Worm (Caenorhabditis elegans): Measurements from ENCODE around the gene F58E6.11.

Gene F58E6.11

DNA sequence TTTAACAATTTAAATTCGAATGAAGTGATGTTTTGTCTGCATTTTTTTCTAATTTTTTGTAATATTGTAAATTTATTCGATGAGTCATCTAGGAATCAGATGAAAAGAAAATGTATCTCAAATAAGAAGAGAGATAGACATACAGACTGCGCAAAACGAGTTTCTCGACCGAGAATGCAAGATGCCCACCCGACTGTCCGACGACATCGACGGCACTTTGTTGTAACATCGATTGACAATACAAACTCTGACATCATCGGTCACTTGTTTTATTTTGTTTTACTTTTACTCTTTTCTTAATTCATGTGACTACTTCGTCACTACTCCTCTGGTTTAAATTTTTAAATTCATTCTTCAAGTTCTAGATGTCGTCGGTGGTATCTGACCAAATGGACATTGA lies 16.9 kb downstream of the F58E6.11 start, which contains the start of gene sta-2:
sta-2 (plus strand) TSS at position 349 of the 400 bp plus-strand sequence.
- TF ChIP-seq pha-2 (tag; optimal IDR thresholded peaks at IDR 0.05) = no peak
- no peak for TF ChIP-seq fkh-6 (tag; optimal IDR thresholded peaks at IDR 0.05)
- TF ChIP-seq T23F11.4 (GFP tag; optimal IDR thresholded peaks at IDR 0.05) = no peak
- no peak for TF ChIP-seq lim-6 (tag; optimal IDR thresholded peaks at IDR 0.05)
- TF ChIP-seq pat-9 (tag; optimal IDR thresholded peaks at IDR 0.05) = no peak
- TF ChIP-seq C38D4.7 (GFP tag; optimal IDR thresholded peaks at IDR 0.05) = no peak
- no peak for TF ChIP-seq pag-3 (tag; optimal IDR thresholded peaks at IDR 0.05; ENCODE audit: borderline replicate concordance)
- TF ChIP-seq pha-4 (tag; optimal IDR thresholded peaks at IDR 0.05) = no peak
- no peak for TF ChIP-seq ttx-3 (tag; optimal IDR thresholded peaks at IDR 0.05)
- TF ChIP-seq mec-3 (tag; optimal IDR thresholded peaks at IDR 0.05; ENCODE audit: borderline replicate concordance) = no peak
- TF ChIP-seq npax-4 (tag; optimal IDR thresholded peaks at IDR 0.05) = no peak
- TF ChIP-seq ceh-48 (tag; optimal IDR thresholded peaks at IDR 0.05) = no peak
- no peak for TF ChIP-seq ceh-45 (GFP tag; IDR thresholded peaks at IDR 0.05)
- no peak for TF ChIP-seq tbx-2 (tag; optimal IDR thresholded peaks at IDR 0.05)
- no peak for TF ChIP-seq nhr-232 (tag; optimal IDR thresholded peaks at IDR 0.05)
- TF ChIP-seq madf-2 (tag; optimal IDR thresholded peaks at IDR 0.05) = no peak
- no peak for TF ChIP-seq fkh-10 (GFP tag; optimal IDR thresholded peaks at IDR 0.05)
- TF ChIP-seq unc-42 (tag; optimal IDR thresholded peaks at IDR 0.05) = no peak
- no peak for TF ChIP-seq ceh-2 (tag; optimal IDR thresholded peaks at IDR 0.05)

DNA sequence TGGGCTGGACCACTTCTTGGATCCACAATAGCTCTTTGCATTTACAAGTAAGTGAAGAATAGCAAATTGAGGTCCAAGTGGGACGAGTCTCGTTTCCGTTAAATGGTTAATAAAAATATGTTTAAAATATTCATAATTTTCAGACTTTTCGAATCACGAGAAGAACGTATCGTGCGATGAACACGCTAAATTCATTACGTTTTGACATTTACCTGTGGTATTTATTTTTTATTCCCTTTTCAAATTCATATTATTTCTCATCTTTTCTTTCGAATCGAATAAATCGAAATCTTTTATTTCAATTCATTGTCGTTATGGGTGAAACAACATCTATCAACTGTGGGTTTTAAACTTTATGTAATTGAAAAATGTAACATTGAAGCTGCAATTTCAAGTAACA lies 18.4 kb downstream of the F58E6.11 start, which contains the start of gene marc-1:
marc-1 (plus strand) TSS at position 301 of the 400 bp plus-strand sequence.
- TF ChIP-seq pqm-1 (tag; optimal IDR thresholded peaks at IDR 0.05) = no peak
- no peak for TF ChIP-seq dmd-4 (tag; optimal IDR thresholded peaks at IDR 0.05; ENCODE audit: borderline replicate concordance)
- no peak for TF ChIP-seq unc-55 (GFP tag; optimal IDR thresholded peaks at IDR 0.05)
- TF ChIP-seq pax-1 (tag; optimal IDR thresholded peaks at IDR 0.05) = no peak
- TF ChIP-seq ceh-31 (tag; optimal IDR thresholded peaks at IDR 0.05) = no peak
- no peak for TF ChIP-seq rnt-1 (tag; optimal IDR thresholded peaks at IDR 0.05)
- TF ChIP-seq K09A11.1 (tag; optimal IDR thresholded peaks at IDR 0.05; ENCODE audit: insufficient read depth) = no peak
- TF ChIP-seq hlh-8 (tag; optimal IDR thresholded peaks at IDR 0.05) = no peak
- no peak for TF ChIP-seq F13H6.1 (tag; optimal IDR thresholded peaks at IDR 0.05)
- no peak for TF ChIP-seq sox-4 (tag; optimal IDR thresholded peaks at IDR 0.05)

DNA sequence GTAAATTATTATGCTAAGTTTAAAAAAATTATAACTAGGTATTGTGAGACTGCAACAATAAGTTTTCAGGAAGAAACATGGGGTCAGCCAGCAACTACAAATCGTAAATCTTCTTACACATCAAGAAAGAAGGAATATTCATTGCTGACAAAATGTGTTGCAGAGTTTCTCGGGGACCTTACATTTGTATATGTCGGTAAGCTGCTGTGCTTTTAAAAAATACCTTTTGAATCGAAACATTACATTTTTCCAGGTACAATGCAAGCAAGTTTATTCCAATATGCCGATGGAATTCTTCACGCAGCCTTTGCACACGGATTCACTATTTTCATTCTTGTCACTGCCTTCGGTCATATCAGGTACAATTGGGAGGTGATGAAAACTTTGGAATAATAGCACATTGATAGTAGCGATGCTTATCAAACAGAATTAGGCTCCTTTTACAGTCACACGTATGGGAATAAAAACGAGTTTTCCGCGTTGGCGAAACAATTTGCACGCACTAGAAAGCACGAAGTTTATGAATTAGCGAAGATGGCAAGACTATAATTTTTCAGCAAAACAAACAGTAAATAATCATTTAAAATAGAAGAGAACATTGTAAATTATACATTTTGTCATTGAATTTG lies 19.6 kb downstream of the F58E6.11 start:
- no peak for TF ChIP-seq ceh-18 (tag; optimal IDR thresholded peaks at IDR 0.05)
- no peak for TF ChIP-seq pqm-1 (tag; optimal IDR thresholded peaks at IDR 0.05)
- no peak for TF ChIP-seq ttx-3 (tag; optimal IDR thresholded peaks at IDR 0.05)
- TF ChIP-seq K09A11.1 (tag; optimal IDR thresholded peaks at IDR 0.05; ENCODE audit: insufficient read depth) = no peak
- TF ChIP-seq ceh-2 (tag; optimal IDR thresholded peaks at IDR 0.05) = no peak
- no peak for TF ChIP-seq unc-86 (tag; optimal IDR thresholded peaks at IDR 0.05)
- no peak for TF ChIP-seq hlh-15 (tag; optimal IDR thresholded peaks at IDR 0.05)
- TF ChIP-seq zip-5 (tag; optimal IDR thresholded peaks at IDR 0.05) = no peak
- no peak for TF ChIP-seq ceh-48 (tag; optimal IDR thresholded peaks at IDR 0.05)
- no peak for TF ChIP-seq pat-9 (tag; optimal IDR thresholded peaks at IDR 0.05)
- TF ChIP-seq sox-4 (tag; optimal IDR thresholded peaks at IDR 0.05) = no peak
- no peak for TF ChIP-seq dve-1 (tag; optimal IDR thresholded peaks at IDR 0.05)
- no peak for TF ChIP-seq hlh-30 (tag; optimal IDR thresholded peaks at IDR 0.05; ENCODE audit: insufficient read depth)
- no peak for TF ChIP-seq ceh-22 (tag; optimal IDR thresholded peaks at IDR 0.05)
- no peak for TF ChIP-seq ceh-31 (tag; optimal IDR thresholded peaks at IDR 0.05)
- TF ChIP-seq pag-3 (tag; optimal IDR thresholded peaks at IDR 0.05; ENCODE audit: borderline replicate concordance) = no peak
- no peak for TF ChIP-seq ahr-1 (tag; optimal IDR thresholded peaks at IDR 0.05)
- no peak for TF ChIP-seq unc-55 (GFP tag; optimal IDR thresholded peaks at IDR 0.05)
